Comparison of ENCODE assay signal across 3 fruit fly cellular contexts in the genomic region with DNA sequence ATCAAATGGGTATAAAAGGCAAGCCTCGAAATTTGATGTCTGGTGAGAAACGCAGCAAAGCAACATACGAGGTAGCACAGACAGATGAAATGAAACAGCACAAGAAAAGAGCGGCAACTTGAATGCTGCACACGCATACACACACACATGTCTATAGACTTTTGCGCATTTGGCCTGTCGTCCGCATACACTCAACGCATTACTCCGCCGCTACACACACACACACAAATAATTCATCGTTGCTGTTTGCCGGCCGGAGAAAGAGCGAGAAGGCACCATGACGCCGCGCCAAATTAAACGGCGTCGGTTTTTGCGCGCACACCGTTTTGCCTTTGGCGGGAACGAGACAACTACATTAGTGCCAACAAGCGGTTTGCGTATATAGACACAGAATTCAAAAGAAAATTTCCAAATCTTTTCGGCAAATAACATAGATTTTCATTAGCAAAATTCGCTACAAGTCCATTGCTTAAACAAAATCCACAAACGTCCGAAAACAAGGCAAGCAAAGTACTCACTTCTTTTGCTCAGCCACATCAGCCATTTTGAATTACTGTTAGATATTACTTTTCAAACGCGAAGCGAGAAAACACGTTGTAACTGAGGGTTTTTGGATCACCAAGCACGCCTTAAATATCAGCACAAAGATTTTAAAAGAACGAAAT.
A peak's percentile ranks its signal among the peaks of the same experiment; 100 is the strongest.
TF ChIP-seq lines count a peak whose summit lies in the region.

No protein-coding gene starts in this region.

TF ChIP-seq in whole organism, adult, 20 proteins besides CTCF, POLR2A, EP300 and RAD21 (continued from another document):
- TF ChIP-seq CG11617 (GFP tag; optimal IDR thresholded peaks at IDR 0.05; lab: Kevin White, UChicago) = no peak

TF ChIP-seq in whole organism, embryonic, 481 proteins besides CTCF, POLR2A, EP300 and RAD21 (continued from another document and continues in another):
- TF ChIP-seq ken (GFP tag; IDR thresholded peaks at IDR 0.05; lab: Robert Waterston, UW) (0 out of 3 replicates have a peak, but pooled peaks have one; percentile 18), slou (GFP tag; optimal IDR thresholded peaks at IDR 0.05; lab: Kevin White, UChicago) (peak; percentile 14), CG42726 (GFP tag; IDR thresholded peaks at IDR 0.05; lab: Robert Waterston, UW; ENCODE audit: partially characterized antibody) (peak; percentile 34; the same call in 1 of the 2 replicates), CG14050 (GFP tag; IDR thresholded peaks at IDR 0.05; lab: Robert Waterston, UW) (no peak), kni (GFP tag; optimal IDR thresholded peaks at IDR 0.05; lab: Kevin White, UChicago) (no peak), D19A (tag; optimal IDR thresholded peaks at IDR 0.05; lab: Kevin White, UChicago) (no peak), corto (GFP tag; optimal IDR thresholded peaks at IDR 0.05; lab: Kevin White, UChicago) (no peak), so (GFP tag; IDR thresholded peaks at IDR 0.05; lab: Robert Waterston, UW) (no peak), Adf1 (GFP tag; IDR thresholded peaks at IDR 0.05; lab: Robert Waterston, UW) (peak; percentile 72), sd (tag; optimal IDR thresholded peaks at IDR 0.05; lab: Kevin White, UChicago) (peak; percentile 61), pros (GFP tag; optimal IDR thresholded peaks at IDR 0.05; lab: Kevin White, UChicago) (no peak), sug (tag; optimal IDR thresholded peaks at IDR 0.05; lab: Kevin White, UChicago) (peak; percentile 15), CG6254 (GFP tag; optimal IDR thresholded peaks at IDR 0.05; lab: Kevin White, UChicago) (no peak), Trl (optimal IDR thresholded peaks at IDR 0.05; lab: Kevin White, UChicago) (peak in 1 of 2 experiments; percentile 1), Trl (GFP tag; optimal IDR thresholded peaks at IDR 0.05; lab: Kevin White, UChicago) (no peak), CG3847 (GFP tag; IDR thresholded peaks at IDR 0.05; lab: Robert Waterston, UW) (no peak), chn (GFP tag; optimal IDR thresholded peaks at IDR 0.05; lab: Kevin White, UChicago) (no peak), CG13287 (GFP tag; IDR thresholded peaks at IDR 0.05; lab: Robert Waterston, UW; ENCODE audit: partially characterized antibody) (no peak; the same call in 1 of the 2 replicates), Nf-YB (GFP tag; optimal IDR thresholded peaks at IDR 0.05; lab: Kevin White, UChicago) (peak; percentile 19), gcm (GFP tag; optimal IDR thresholded peaks at IDR 0.05; lab: Kevin White, UChicago) (no peak), Gug (GFP tag; IDR thresholded peaks at IDR 0.05; lab: Robert Waterston, UW) (no peak), phol (tag; optimal IDR thresholded peaks at IDR 0.05; lab: Kevin White, UChicago) (peak; percentile 71), pzg (GFP tag; optimal IDR thresholded peaks at IDR 0.05; lab: Kevin White, UChicago) (peak; percentile 26), cad (GFP tag; optimal IDR thresholded peaks at IDR 0.05; lab: Kevin White, UChicago) (no peak), Usf (GFP tag; optimal IDR thresholded peaks at IDR 0.05; lab: Kevin White, UChicago) (no peak), bowl (GFP tag; IDR thresholded peaks at IDR 0.05; lab: Robert Waterston, UW) (no peak), ind (GFP tag; optimal IDR thresholded peaks at IDR 0.05; lab: Kevin White, UChicago) (no peak), CG1603 (tag; optimal IDR thresholded peaks at IDR 0.05; lab: Kevin White, UChicago) (peak; percentile 22), Rfx (GFP tag; IDR thresholded peaks at IDR 0.05; lab: Robert Waterston, UW) (peak; percentile 47; the same call in 1 of the 2 replicates), cas (GFP tag; IDR thresholded peaks at IDR 0.05; lab: Robert Waterston, UW) (no peak), dimm (GFP tag; IDR thresholded peaks at IDR 0.05; lab: Robert Waterston, UW) (no peak), CG17359 (tag; optimal IDR thresholded peaks at IDR 0.05; lab: Kevin White, UChicago) (no peak), CG2199 (GFP tag; IDR thresholded peaks at IDR 0.05; lab: Robert Waterston, UW) (peak; percentile 57; the same call in 1 of the 3 replicates), CG6683 (GFP tag; optimal IDR thresholded peaks at IDR 0.05; lab: Kevin White, UChicago) (no peak), Fer2 (tag; optimal IDR thresholded peaks at IDR 0.05; lab: Kevin White, UChicago) (no peak), Atf-2 (GFP tag; optimal IDR thresholded peaks at IDR 0.05; lab: Kevin White, UChicago) (no peak), CG3838 (GFP tag; optimal IDR thresholded peaks at IDR 0.05; lab: Kevin White, UChicago) (peak; percentile 2), Dad (GFP tag; optimal IDR thresholded peaks at IDR 0.05; lab: Kevin White, UChicago) (no peak), chm (GFP tag; IDR thresholded peaks at IDR 0.05; lab: Robert Waterston, UW) (peak; percentile 67; the same call in 1 of the 2 replicates), CG12769 (tag; optimal IDR thresholded peaks at IDR 0.05; lab: Kevin White, UChicago) (peak; percentile 39), zfh1 (GFP tag; IDR thresholded peaks at IDR 0.05; lab: Robert Waterston, UW) (peak; percentile 27; the same call in 1 of the 3 replicates), abd-A (tag; optimal IDR thresholded peaks at IDR 0.05; lab: Kevin White, UChicago) (peak; percentile 69), Meics (GFP tag; optimal IDR thresholded peaks at IDR 0.05; lab: Kevin White, UChicago) (no peak), tio (GFP tag; optimal IDR thresholded peaks at IDR 0.05; lab: Kevin White, UChicago) (no peak), Nf-YA (GFP tag; IDR thresholded peaks at IDR 0.05; lab: Robert Waterston, UW) (no peak), fd64A (GFP tag; optimal IDR thresholded peaks at IDR 0.05; lab: Kevin White, UChicago) (peak; percentile 6), z (GFP tag; IDR thresholded peaks at IDR 0.05; lab: Robert Waterston, UW) (0 out of 3 replicates have a peak, but pooled peaks have one; percentile 53), p53 (GFP tag; optimal IDR thresholded peaks at IDR 0.05; lab: Kevin White, UChicago) (no peak), MTF-1 (GFP tag; optimal IDR thresholded peaks at IDR 0.05; lab: Kevin White, UChicago; ENCODE audit: borderline replicate concordance) (no peak), gem (tag; optimal IDR thresholded peaks at IDR 0.05; lab: Kevin White, UChicago) (no peak), zen (tag; optimal IDR thresholded peaks at IDR 0.05; lab: Kevin White, UChicago) (peak; percentile 43), CG8765 (GFP tag; IDR thresholded peaks at IDR 0.05; lab: Robert Waterston, UW) (0 out of 2 replicates have a peak, but pooled peaks have one; percentile 35), CG32767 (GFP tag; IDR thresholded peaks at IDR 0.05; lab: Robert Waterston, UW) (peak; percentile 94), crol (GFP tag; IDR thresholded peaks at IDR 0.05; lab: Robert Waterston, UW) (no peak), cato (GFP tag; optimal IDR thresholded peaks at IDR 0.05; lab: Kevin White, UChicago; ENCODE audit: borderline replicate concordance) (no peak), CG33557 (GFP tag; optimal IDR thresholded peaks at IDR 0.05; lab: Kevin White, UChicago) (no peak), pfk (GFP tag; optimal IDR thresholded peaks at IDR 0.05; lab: Kevin White, UChicago) (peak; percentile 49), B-H2 (GFP tag; optimal IDR thresholded peaks at IDR 0.05; lab: Kevin White, UChicago) (peak; percentile 20), E2f1 (GFP tag; IDR thresholded peaks at IDR 0.05; lab: Robert Waterston, UW) (peak; percentile 49; the same call in 1 of the 2 replicates), D19B (GFP tag; optimal IDR thresholded peaks at IDR 0.05; lab: Kevin White, UChicago) (peak; percentile 64)

TF ChIP-seq in whole organism, wandering third instar larva, 38 proteins besides CTCF, POLR2A, EP300 and RAD21 (continued from another document):
- TF ChIP-seq Sp1 (GFP tag; optimal IDR thresholded peaks at IDR 0.05; lab: Kevin White, UChicago) = no peak
- TF ChIP-seq psq (GFP tag; optimal IDR thresholded peaks at IDR 0.05; lab: Kevin White, UChicago) = peak; percentile 33
- peak; percentile 75 for TF ChIP-seq N (GFP tag; optimal IDR thresholded peaks at IDR 0.05; lab: Kevin White, UChicago)
- no peak for TF ChIP-seq OdsH (GFP tag; optimal IDR thresholded peaks at IDR 0.05; lab: Kevin White, UChicago)
- TF ChIP-seq CG9705 (GFP tag; optimal IDR thresholded peaks at IDR 0.05; lab: Kevin White, UChicago) = no peak
